Worm (Caenorhabditis elegans): ENCODE measurements around the gene nep-22.

ce11 chrX:8996496-8997116 is 37.7 kb upstream of the nep-22 start:
- no peak for TF ChIP-seq hnd-1 (tag; optimal IDR thresholded peaks at IDR 0.05)
- no peak for TF ChIP-seq ceh-36 (tag; optimal IDR thresholded peaks at IDR 0.05)
- TF ChIP-seq hmg-4 (GFP tag; optimal IDR thresholded peaks at IDR 0.05): no peak
- TF ChIP-seq flt-1 (GFP tag; IDR thresholded peaks at IDR 0.05): no peak
- no peak for TF ChIP-seq ama-1 (optimal IDR thresholded peaks at IDR 0.05)
- TF ChIP-seq ceh-13 (GFP tag; optimal IDR thresholded peaks at IDR 0.05): no peak
- TF ChIP-seq ets-7 (tag; optimal IDR thresholded peaks at IDR 0.05): no peak
- TF ChIP-seq B0310.2 (tag; optimal IDR thresholded peaks at IDR 0.05): no peak
- no peak for TF ChIP-seq sea-1 (GFP tag; conservative IDR thresholded peaks at IDR 0.05)
- TF ChIP-seq tbx-11 (GFP tag; IDR thresholded peaks at IDR 0.05): no peak
- no peak for TF ChIP-seq aly-1 (tag; optimal IDR thresholded peaks at IDR 0.05)

Measured in whole organism, early embryonic.